Fruit fly (Drosophila melanogaster) whole organism, embryonic: Measurements from ENCODE around the gene CG15930.

Experiments used
- Adf1 ChIP-seq: fragments of 200-800 bp; sonication (Bioruptor generic); IDR thresholded peaks from 2 replicates; pipeline ENCODE4 v1.3.6; 2022; ENCODE audit warnings: missing biosample characterization, missing genetic modification characterization
- Bdp1 ChIP-seq: fragments of 200-800 bp; sonication (Bioruptor generic); optimal IDR thresholded peaks from 3 replicates; lab custom pipeline; 2016; ENCODE audit warnings: missing biosample characterization, missing genetic modification characterization
- CG10209 ChIP-seq: fragments of 200-800 bp; sonication (Bioruptor generic); optimal IDR thresholded peaks from 3 replicates; lab custom pipeline; 2017; ENCODE audit warnings: missing biosample characterization, mild to moderate bottlenecking, missing genetic modification characterization, missing genetic modification reagents
- CG10462 ChIP-seq: fragments of 200-800 bp; sonication (Bioruptor generic); optimal IDR thresholded peaks from 2 replicates; lab custom pipeline; 2016; ENCODE audit warnings: missing biosample characterization, missing genetic modification characterization
- CG11093 ChIP-seq: fragments of 200-800 bp; sonication (Bioruptor generic); IDR thresholded peaks from 3 replicates; pipeline ENCODE4 v1.3.6; 2022; ENCODE audit warnings: missing biosample characterization, missing genetic modification characterization
- CG12299 ChIP-seq: fragments of 200-800 bp; sonication (Bioruptor generic); optimal IDR thresholded peaks from 2 replicates; lab custom pipeline; 2018; ENCODE audit warnings: missing biosample characterization, mild to moderate bottlenecking, missing genetic modification characterization
- CG16815 ChIP-seq: fragments of 200-800 bp; sonication (Bioruptor generic); optimal IDR thresholded peaks from 3 replicates; lab custom pipeline; 2017; ENCODE audit warnings: missing biosample characterization, mild to moderate bottlenecking, missing genetic modification characterization
- CG18262 ChIP-seq: fragments of 200-800 bp; optimal IDR thresholded peaks from 3 replicates; lab custom pipeline; 2019; ENCODE audit warnings: missing biosample characterization, mild to moderate bottlenecking, missing genetic modification characterization, moderate library complexity
- CG2875 ChIP-seq: fragments of 200-800 bp; sonication (Bioruptor generic); optimal IDR thresholded peaks from 2 replicates; lab custom pipeline; 2017; ENCODE audit warnings: missing biosample characterization, mild to moderate bottlenecking, missing genetic modification characterization, missing genetic modification reagents
- CG30020 ChIP-seq: fragments of 200-800 bp; optimal IDR thresholded peaks from 2 replicates; lab custom pipeline; 2019; ENCODE audit warnings: missing biosample characterization, mild to moderate bottlenecking, missing genetic modification characterization, moderate library complexity
- CG30431 ChIP-seq: fragments of 200-800 bp; sonication (Bioruptor generic); optimal IDR thresholded peaks from 2 replicates; lab custom pipeline; 2017; ENCODE audit warnings: missing biosample characterization, missing genetic modification characterization
- CG32532 ChIP-seq: fragments of 200-800 bp; sonication (Bioruptor generic); IDR thresholded peaks from 2 replicates; pipeline ENCODE4 v1.3.6; 2022; ENCODE audit warnings: missing biosample characterization, missing genetic modification characterization
- CG3726 ChIP-seq: fragments of 200-800 bp; sonication (Bioruptor generic); IDR thresholded peaks from 3 replicates; pipeline ENCODE4, ENCODE4 v1.3.6; 2022; ENCODE audit warnings: missing biosample characterization, missing genetic modification characterization
- CG4404 ChIP-seq: fragments of 200-800 bp; sonication (Bioruptor generic); IDR thresholded peaks from 2 replicates; pipeline ENCODE4 v1.3.6; 2022; ENCODE audit warnings: missing biosample characterization, missing genetic modification characterization
- CG6654 ChIP-seq: fragments of 200-800 bp; sonication (Bioruptor generic); optimal IDR thresholded peaks from 2 replicates; lab custom pipeline; 2017; ENCODE audit warnings: missing biosample characterization, mild to moderate bottlenecking, missing genetic modification characterization
- CG7786 ChIP-seq: fragments of 200-800 bp; sonication (Bioruptor generic); optimal IDR thresholded peaks from 2 replicates; lab custom pipeline; 2016; ENCODE audit warnings: missing biosample characterization, missing genetic modification characterization
- CG9727 ChIP-seq: fragments of 200-800 bp; sonication (Bioruptor generic); optimal IDR thresholded peaks from 3 replicates; lab custom pipeline; 2017; ENCODE audit warnings: missing biosample characterization, mild to moderate bottlenecking, missing genetic modification characterization
- CG9932 ChIP-seq: fragments of 200-800 bp; sonication (Bioruptor generic); IDR thresholded peaks from 2 replicates; pipeline ENCODE4 v1.3.6; 2022; ENCODE audit warnings: missing biosample characterization, missing genetic modification characterization
- D19B ChIP-seq: fragments of 200-800 bp; sonication (Bioruptor generic); optimal IDR thresholded peaks from 2 replicates; lab custom pipeline; 2017; ENCODE audit warnings: missing biosample characterization, mild to moderate bottlenecking, missing genetic modification characterization
- Dad ChIP-seq: fragments of 200-800 bp; sonication (Bioruptor generic); optimal IDR thresholded peaks from 3 replicates; lab custom pipeline; 2016; ENCODE audit warnings: missing biosample characterization, missing genetic modification characterization
- Dek ChIP-seq: fragments of 200-800 bp; sonication (Bioruptor generic); optimal IDR thresholded peaks from 3 replicates; lab custom pipeline; 2019; ENCODE audit warnings: missing biosample characterization, mild to moderate bottlenecking, missing genetic modification characterization, moderate library complexity
- E2f2 ChIP-seq: fragments of 200-800 bp; sonication (Bioruptor generic); IDR thresholded peaks from 2 replicates; pipeline ENCODE4 v1.3.6; 2022; ENCODE audit warnings: missing biosample characterization, missing genetic modification characterization
- H15 ChIP-seq: fragments of 200-800 bp; sonication (Bioruptor generic); IDR thresholded peaks from 3 replicates; pipeline ENCODE4 v1.3.6; 2022; ENCODE audit warnings: missing biosample characterization, missing genetic modification characterization
- HmgZ ChIP-seq: fragments of 200-800 bp; sonication (Bioruptor generic); optimal IDR thresholded peaks from 2 replicates; lab custom pipeline; 2018; ENCODE audit warnings: missing biosample characterization, mild to moderate bottlenecking, missing genetic modification characterization
- NC2β ChIP-seq: fragments of 200-800 bp; sonication (Bioruptor generic); optimal IDR thresholded peaks from 2 replicates; lab custom pipeline; 2016; ENCODE audit warnings: missing biosample characterization, missing genetic modification characterization
- Nf-YA ChIP-seq: fragments of 200-800 bp; sonication (Bioruptor generic); IDR thresholded peaks from 2 replicates; pipeline ENCODE4 v1.3.6; 2022; ENCODE audit warnings: missing biosample characterization, missing genetic modification characterization
- Oaz ChIP-seq: fragments of 200-800 bp; sonication (Bioruptor generic); IDR thresholded peaks from 2 replicates; pipeline ENCODE4 v1.3.6; 2022; ENCODE audit warnings: missing biosample characterization, missing genetic modification characterization
- Pdp1 ChIP-seq, 2 experiments: fragments of 200-800 bp; sonication (Bioruptor generic); optimal IDR thresholded peaks; 3 replicates each; lab custom pipeline; 2016; ENCODE audit warnings: missing biosample characterization in 2 of 2, missing genetic modification characterization in 2 of 2, mild to moderate bottlenecking in 1 of 2, moderate library complexity in 1 of 2
- al ChIP-seq: fragments of 200-800 bp; sonication (Bioruptor generic); IDR thresholded peaks from 2 replicates; pipeline ENCODE4 v1.3.6; 2022; ENCODE audit warnings: missing biosample characterization, missing genetic modification characterization
- ase ChIP-seq: fragments of 200-800 bp; sonication (Bioruptor generic); IDR thresholded peaks from 3 replicates; pipeline ENCODE4 v1.3.6; 2022; ENCODE audit warnings: missing biosample characterization, missing genetic modification characterization
- croc ChIP-seq: fragments of 200-800 bp; sonication (Bioruptor generic); conservative IDR thresholded peaks from 3 replicates; pipeline ENCODE4 v1.3.6; 2022; ENCODE audit warnings: missing biosample characterization, missing genetic modification characterization
- dm ChIP-seq: fragments of 200-800 bp; sonication (Bioruptor generic); optimal IDR thresholded peaks from 3 replicates; lab custom pipeline; 2016; ENCODE audit warnings: missing biosample characterization, missing genetic modification characterization
- emc ChIP-seq: fragments of 200-800 bp; sonication (Bioruptor generic); optimal IDR thresholded peaks from 2 replicates; lab custom pipeline; 2016; ENCODE audit warnings: missing biosample characterization, missing genetic modification characterization
- ems ChIP-seq: fragments of 200-800 bp; sonication (Bioruptor generic); optimal IDR thresholded peaks from 3 replicates; lab custom pipeline; 2016; ENCODE audit warnings: missing biosample characterization, missing genetic modification characterization
- en ChIP-seq: fragments of 200-800 bp; sonication (Bioruptor generic); optimal IDR thresholded peaks from 2 replicates; lab custom pipeline; 2016; ENCODE audit warnings: missing biosample characterization, missing genetic modification characterization
- exex ChIP-seq: fragments of 200-800 bp; sonication (Bioruptor generic); optimal IDR thresholded peaks from 4 replicates; lab custom pipeline; 2018; ENCODE audit warnings: missing biosample characterization, mild to moderate bottlenecking, missing genetic modification characterization, moderate library complexity
- fru ChIP-seq: fragments of >200 bp; optimal IDR thresholded peaks from 2 replicates; lab custom pipeline; 2017
- gem ChIP-seq: fragments of 200-800 bp; sonication (Bioruptor generic); optimal IDR thresholded peaks from 2 replicates; lab custom pipeline; 2019; ENCODE audit warnings: missing biosample characterization, mild to moderate bottlenecking, missing genetic modification characterization, moderate library complexity
- grau ChIP-seq: fragments of 200-800 bp; optimal IDR thresholded peaks from 3 replicates; lab custom pipeline; 2019; ENCODE audit warnings: missing biosample characterization, mild to moderate bottlenecking, missing genetic modification characterization, moderate library complexity
- grn ChIP-seq: fragments of 200-800 bp; sonication (Bioruptor generic); optimal IDR thresholded peaks from 3 replicates; lab custom pipeline; 2017; ENCODE audit warnings: missing biosample characterization, missing genetic modification characterization
- ham ChIP-seq: fragments of 200-800 bp; sonication (Bioruptor generic); IDR thresholded peaks from 2 replicates; pipeline ENCODE4 v1.3.6; 2022; ENCODE audit warnings: missing biosample characterization, missing genetic modification characterization
- her ChIP-seq: fragments of 200-800 bp; sonication (Bioruptor generic); optimal IDR thresholded peaks from 2 replicates; lab custom pipeline; 2016; ENCODE audit warnings: missing biosample characterization, missing genetic modification characterization
- hth ChIP-seq: fragments of >200 bp; optimal IDR thresholded peaks from 2 replicates; lab custom pipeline; 2017; ENCODE audit warnings: inconsistent platforms
- nmo ChIP-seq: fragments of 200-800 bp; sonication (Bioruptor generic); optimal IDR thresholded peaks from 2 replicates; lab custom pipeline; 2018; ENCODE audit warnings: missing biosample characterization, mild to moderate bottlenecking, missing genetic modification characterization, moderate library complexity
- org-1 ChIP-seq: fragments of 200-800 bp; sonication (Bioruptor generic); optimal IDR thresholded peaks from 2 replicates; lab custom pipeline; 2017; ENCODE audit warnings: missing biosample characterization, missing genetic modification characterization
- rib ChIP-seq: fragments of 200-800 bp; sonication (Bioruptor generic); IDR thresholded peaks from 2 replicates; pipeline ENCODE4 v1.3.6; 2022; ENCODE audit warnings: missing biosample characterization, missing genetic modification characterization
- row ChIP-seq: fragments of 200-800 bp; sonication (Bioruptor generic); IDR thresholded peaks from 3 replicates; pipeline ENCODE4 v1.3.6; 2022; ENCODE audit warnings: missing biosample characterization, missing genetic modification characterization
- scrt ChIP-seq: fragments of 200-800 bp; sonication (Bioruptor generic); optimal IDR thresholded peaks from 2 replicates; lab custom pipeline; 2018; ENCODE audit warnings: missing biosample characterization, mild to moderate bottlenecking, missing genetic modification characterization, moderate library complexity
- shn ChIP-seq: fragments of 200-800 bp; sonication (Bioruptor generic); optimal IDR thresholded peaks from 3 replicates; lab custom pipeline; 2016; ENCODE audit warnings: missing biosample characterization, missing genetic modification characterization
- sob ChIP-seq: fragments of 200-800 bp; sonication (Bioruptor generic); IDR thresholded peaks from 2 replicates; pipeline ENCODE4 v1.3.6; 2022; ENCODE audit warnings: missing biosample characterization, missing genetic modification characterization
- tap ChIP-seq: fragments of 200-800 bp; optimal IDR thresholded peaks from 3 replicates; lab custom pipeline; 2019; ENCODE audit warnings: missing biosample characterization, mild to moderate bottlenecking, missing genetic modification characterization, moderate library complexity
- tna ChIP-seq: fragments of 200-800 bp; sonication (Bioruptor generic); IDR thresholded peaks from 2 replicates; pipeline ENCODE4 v1.3.6; 2022; ENCODE audit warnings: missing biosample characterization, missing genetic modification characterization; ENCODE audit not compliant: partially characterized antibody
- toy ChIP-seq: fragments of 200-800 bp; sonication (Bioruptor generic); IDR thresholded peaks from 2 replicates; pipeline ENCODE4 v1.3.6; 2022; ENCODE audit warnings: missing biosample characterization, missing genetic modification characterization
- vvl ChIP-seq: fragments of 200-800 bp; sonication (Bioruptor generic); IDR thresholded peaks from 2 replicates; pipeline ENCODE4 v1.3.6; 2022; ENCODE audit warnings: missing biosample characterization, missing genetic modification characterization

CG15930 gene

DNA sequence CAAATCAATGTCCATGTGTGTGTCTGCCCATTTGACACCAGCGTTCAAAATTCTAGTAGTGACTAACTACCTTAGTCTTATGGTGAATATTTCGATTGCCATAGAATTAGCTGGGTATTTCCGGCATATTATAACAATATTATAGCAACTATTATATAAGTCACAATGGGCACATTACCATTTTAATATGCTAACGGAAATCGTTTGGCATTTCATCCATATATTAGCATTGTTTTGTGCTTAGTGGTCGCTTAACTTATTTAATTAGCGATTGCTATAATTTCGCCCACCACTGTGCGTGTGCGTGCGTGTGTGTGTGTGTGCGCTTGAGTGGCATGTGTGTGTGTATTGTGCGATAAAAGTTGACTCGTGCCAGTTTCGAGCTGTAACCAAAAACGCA lies 19.6 kb upstream of the CG15930 start (continued):
- TF ChIP-seq Dek (tag; lab: Kevin White, UChicago) (peak; percentile 59), CG9727 (GFP tag; lab: Kevin White, UChicago) (peak; percentile 44), dm (GFP tag; lab: Kevin White, UChicago) (no peak), CG6654 (GFP tag; lab: Kevin White, UChicago) (no peak), CG10462 (no peak), exex (tag; lab: Kevin White, UChicago) (peak; percentile 24), ems (GFP tag; lab: Kevin White, UChicago) (no peak), Nf-YA (GFP tag; lab: Robert Waterston, UW) (no peak), grau (peak; percentile 64), CG2875 (no peak), al (GFP tag; lab: Robert Waterston, UW) (no peak), CG11093 (GFP tag; lab: Robert Waterston, UW) (no peak), ham (no peak), emc (no peak), ase (GFP tag; lab: Robert Waterston, UW) (no peak), CG9932 (GFP tag; lab: Robert Waterston, UW) (peak; percentile 50), nmo (GFP tag; lab: Kevin White, UChicago) (peak; percentile 21), grn (GFP tag; lab: Kevin White, UChicago) (no peak), Pdp1 (GFP tag; optimal IDR thresholded peaks at IDR 0.05; lab: Kevin White, UChicago) (peak in 1 of 2 experiments; percentile 29), D19B (GFP tag; lab: Kevin White, UChicago) (peak; percentile 34), HmgZ (tag; lab: Kevin White, UChicago) (peak; percentile 38), rib (GFP tag; lab: Robert Waterston, UW) (no peak), CG10209 (GFP tag; lab: Kevin White, UChicago) (peak; percentile 34), hth (no peak), gem (tag; lab: Kevin White, UChicago) (peak; percentile 67), Oaz (no peak), CG16815 (no peak), CG7786 (GFP tag; lab: Kevin White, UChicago) (no peak), CG3726 (GFP tag; lab: Robert Waterston, UW) (no peak), Dad (GFP tag; lab: Kevin White, UChicago) (no peak), CG32532 (GFP tag; lab: Robert Waterston, UW) (peak; percentile 32; the same call in 1 of the 2 replicates), shn (no peak), Bdp1 (GFP tag; lab: Kevin White, UChicago) (no peak), tap (peak; percentile 32), scrt (GFP tag; lab: Kevin White, UChicago) (peak; percentile 51), sob (GFP tag; lab: Robert Waterston, UW) (0 out of 2 replicates have a peak, but pooled peaks have one; percentile 20)

DNA sequence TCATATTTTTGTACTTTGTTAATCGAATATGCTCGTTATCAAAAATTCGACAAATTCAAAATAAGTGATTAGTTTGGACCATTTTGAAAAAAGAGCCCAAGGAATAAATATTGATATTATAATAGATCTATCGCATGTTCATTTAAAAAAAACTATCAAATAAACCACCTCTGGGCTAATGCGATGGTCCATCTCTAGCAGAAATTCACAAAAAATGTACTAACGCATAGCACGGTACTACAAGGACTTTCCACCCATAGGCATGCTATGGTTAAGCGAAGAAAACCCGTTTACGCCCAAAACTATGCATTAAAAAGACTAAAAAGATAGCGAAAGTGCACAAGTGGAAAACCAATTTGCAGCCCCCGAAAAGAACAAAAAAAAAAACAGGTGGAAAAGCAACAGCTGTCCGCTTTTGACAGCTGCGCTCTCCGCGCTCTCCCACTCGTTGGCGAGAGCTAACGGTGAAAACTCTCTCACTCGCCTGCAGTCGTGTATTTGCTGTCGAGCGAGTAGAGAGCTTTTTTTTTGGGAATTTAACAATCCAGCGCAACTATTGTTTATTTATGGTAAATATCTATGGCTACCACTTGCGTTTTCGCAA lies 15.3 kb upstream of the CG15930 start, which contains the start of gene CanB:
TSS of gene CanB (plus strand) at position 241 of the 604 bp plus-strand sequence.
- no peak for TF ChIP-seq CG30431 (GFP tag; lab: Kevin White, UChicago)
- no peak for TF ChIP-seq CG4404 (GFP tag; lab: Robert Waterston, UW)
- TF ChIP-seq CG30020 (tag; lab: Kevin White, UChicago) = no peak
- TF ChIP-seq NC2β = no peak
- no peak for TF ChIP-seq en
- TF ChIP-seq croc (GFP tag; lab: Robert Waterston, UW) = no peak
- TF ChIP-seq fru (lab: Kevin White, UChicago) = no peak
- TF ChIP-seq her (GFP tag; lab: Kevin White, UChicago) = no peak
- no peak for TF ChIP-seq CG12299 (tag; lab: Kevin White, UChicago)
- peak; percentile 78 for TF ChIP-seq row
- TF ChIP-seq vvl (GFP tag; lab: Robert Waterston, UW) = 0 out of 2 replicates have a peak, but pooled peaks have one; percentile 31
- peak; percentile 31 for TF ChIP-seq E2f2 (GFP tag; lab: Robert Waterston, UW)
- TF ChIP-seq org-1 (GFP tag; lab: Kevin White, UChicago) = no peak
- no peak for TF ChIP-seq grn (GFP tag; lab: Kevin White, UChicago)
- TF ChIP-seq Adf1 (GFP tag; lab: Robert Waterston, UW) = no peak
- TF ChIP-seq H15 (GFP tag; lab: Robert Waterston, UW) = no peak
- no peak for TF ChIP-seq al (GFP tag; lab: Robert Waterston, UW)
- TF ChIP-seq toy = no peak
- TF ChIP-seq tna (GFP tag; lab: Robert Waterston, UW) = no peak
- no peak for TF ChIP-seq CG18262 (tag; lab: Kevin White, UChicago)
